Worm (Caenorhabditis elegans) whole organism, midembryonic: Measurements from ENCODE around the gene T05G5.5.

Source experiments
- cog-1 ChIP-seq: sonication (generic microtip); optimal IDR thresholded peaks from 2 replicates; lab custom pipeline; 2016; ENCODE audit warnings: missing genetic modification characterization, missing compliant biosample characterization
- flt-1 ChIP-seq: fragments of 200-800 bp; sonication (Bioruptor generic); IDR thresholded peaks from 2 replicates; pipeline ENCODE4 v1.3.6; 2022; ENCODE audit warnings: missing genetic modification characterization, missing compliant biosample characterization
- klf-2 ChIP-seq: fragments of 200-800 bp; sonication (Bioruptor generic); conservative IDR thresholded peaks from 2 replicates; pipeline ENCODE4 v1.3.6; 2022; ENCODE audit warnings: missing genetic modification reagents, missing genetic modification characterization, missing compliant biosample characterization
- med-1 ChIP-seq: sonication (generic microtip); optimal IDR thresholded peaks from 2 replicates; lab custom pipeline; 2017; ENCODE audit warnings: missing genetic modification characterization, mild to moderate bottlenecking, missing compliant biosample characterization, antibody characterized with exemption, missing genetic modification reagents; ENCODE audit not compliant: insufficient read depth
- ref-1 ChIP-seq: fragments of 200-800 bp; sonication (Bioruptor generic); conservative IDR thresholded peaks from 2 replicates; pipeline ENCODE4 v1.3.6; 2022; ENCODE audit warnings: missing genetic modification reagents, missing genetic modification characterization, missing compliant biosample characterization
- ztf-23 ChIP-seq: fragments of 200-800 bp; sonication (Bioruptor generic); IDR thresholded peaks from 2 replicates; pipeline ENCODE4 v1.3.6; 2022; ENCODE audit warnings: missing genetic modification reagents, missing genetic modification characterization, missing compliant biosample characterization
- ztf-29 ChIP-seq: fragments of 200-800 bp; sonication (Bioruptor generic); IDR thresholded peaks from 2 replicates; pipeline ENCODE4 v1.3.6; 2022; ENCODE audit warnings: missing genetic modification reagents, missing genetic modification characterization, missing compliant biosample characterization

DNA sequence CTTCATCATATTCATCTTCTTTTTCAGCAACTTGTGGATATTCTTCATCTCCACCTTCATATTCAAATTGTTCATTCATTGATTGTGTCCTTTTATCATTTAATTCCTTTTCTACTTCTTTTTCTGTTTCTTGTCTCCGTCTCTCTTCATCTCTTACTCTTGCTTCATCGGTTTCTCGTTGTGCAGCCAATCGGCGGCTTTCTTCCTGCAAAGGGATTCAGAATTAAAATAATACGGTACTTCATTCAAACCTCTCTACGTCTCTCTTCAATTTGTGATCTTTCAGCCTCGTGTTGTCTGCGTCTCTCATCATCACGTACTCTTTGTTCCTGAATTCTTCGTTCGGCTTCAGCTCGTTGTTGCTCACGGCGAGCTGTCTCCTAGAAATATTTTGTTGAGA lies 10.6 kb downstream of the T05G5.5 start:
- TF ChIP-seq cog-1 (tag; lab: Kevin White, UChicago) (no peak), klf-2 (GFP tag; lab: Robert Waterston, UW) (no peak), med-1 (GFP tag; lab: Kevin White, UChicago) (no peak), flt-1 (GFP tag; lab: Robert Waterston, UW) (no peak), ref-1 (no peak), ztf-23 (GFP tag; lab: Robert Waterston, UW) (no peak), ztf-29 (GFP tag; lab: Robert Waterston, UW) (no peak)
